Worm (Caenorhabditis elegans): ENCODE measurements around the gene metl-1.

- no peak for TF ChIP-seq nhr-20 (tag; optimal IDR thresholded peaks at IDR 0.05)
- TF ChIP-seq aly-2 (tag; optimal IDR thresholded peaks at IDR 0.05) = no peak
- no peak for TF ChIP-seq lin-13 (GFP tag; optimal IDR thresholded peaks at IDR 0.05)
- no peak for TF ChIP-seq ztf-4 (tag; optimal IDR thresholded peaks at IDR 0.05)
- TF ChIP-seq lsy-2 (tag; optimal IDR thresholded peaks at IDR 0.05) = no peak
- no peak for TF ChIP-seq lin-15B (tag; optimal IDR thresholded peaks at IDR 0.05)
- TF ChIP-seq irx-1 (tag; optimal IDR thresholded peaks at IDR 0.05) = no peak
- no peak for TF ChIP-seq nhr-85 (tag)
- TF ChIP-seq mdl-1 (tag; optimal IDR thresholded peaks at IDR 0.05) = no peak
- TF ChIP-seq nhr-11 (tag; optimal IDR thresholded peaks at IDR 0.05) = no peak
- no peak for TF ChIP-seq nhr-90 (tag; optimal IDR thresholded peaks at IDR 0.05; ENCODE audit: poor library complexity)
- no peak for TF ChIP-seq C16A3.4 (tag; optimal IDR thresholded peaks at IDR 0.05)
- TF ChIP-seq Y116A8C.19 (tag; optimal IDR thresholded peaks at IDR 0.05; ENCODE audit: borderline replicate concordance) = no peak
Observed at ce11 chrII:11448753-11449152, 24.6 kb downstream of the metl-1 start, which contains the start of gene W02B12.1.

Measured in whole organism, L1 larva.